Worm (Caenorhabditis elegans): ENCODE measurements around the gene T06C12.12.

DNA sequence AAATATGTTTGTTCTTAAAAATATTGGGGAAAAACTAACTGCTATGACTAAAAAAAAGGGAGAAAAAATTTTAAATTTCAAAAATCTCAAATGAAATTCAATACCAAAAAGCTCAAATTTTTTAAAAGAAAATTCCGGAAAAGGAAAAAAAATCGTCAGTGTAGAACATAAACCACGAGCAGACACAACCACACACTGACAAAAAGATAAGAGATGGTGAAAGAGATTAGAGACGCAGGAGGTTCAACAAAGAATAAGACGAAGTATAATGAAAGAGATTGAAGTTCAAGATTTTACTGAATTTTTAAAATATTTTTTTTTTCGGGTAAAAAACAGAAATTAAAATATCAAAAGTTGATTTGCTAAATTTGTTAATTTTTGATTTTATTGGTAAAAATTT is 11.8 kb upstream of the T06C12.12 start:
- TF ChIP-seq odd-2 (tag; optimal IDR thresholded peaks at IDR 0.05) (no peak), pha-4 (tag; optimal IDR thresholded peaks at IDR 0.05) (no peak), ceh-24 (tag; optimal IDR thresholded peaks at IDR 0.05) (no peak), nfya-1 (tag; optimal IDR thresholded peaks at IDR 0.05) (no peak), sdc-2 (tag; optimal IDR thresholded peaks at IDR 0.05) (no peak), pqm-1 (tag; optimal IDR thresholded peaks at IDR 0.05) (no peak), elt-4 (tag; optimal IDR thresholded peaks at IDR 0.05) (no peak), tbx-2 (tag; optimal IDR thresholded peaks at IDR 0.05) (no peak), sox-2 (GFP tag; IDR thresholded peaks at IDR 0.05) (no peak), fkh-6 (tag; optimal IDR thresholded peaks at IDR 0.05) (no peak), ets-4 (tag; optimal IDR thresholded peaks at IDR 0.05) (no peak), rnt-1 (tag; optimal IDR thresholded peaks at IDR 0.05) (no peak), ceh-48 (tag; optimal IDR thresholded peaks at IDR 0.05) (no peak), K02D7.2 (tag; optimal IDR thresholded peaks at IDR 0.05) (no peak)

Measured in whole organism, late embryonic.